Worm (Caenorhabditis elegans) whole organism, early embryonic: Measurements from ENCODE around the gene lpr-7.

Experiments used
- B0310.2 ChIP-seq: sonication (generic microtip); optimal IDR thresholded peaks from 2 replicates; lab custom pipeline; 2016; ENCODE audit warnings: mild to moderate bottlenecking, missing genetic modification characterization, missing compliant biosample characterization
- ceh-36 ChIP-seq: sonication (generic microtip); optimal IDR thresholded peaks from 2 replicates; lab custom pipeline; 2016; ENCODE audit warnings: missing genetic modification characterization, inconsistent platforms, missing compliant biosample characterization

ce11 chrX:637588-637987 lies 18.4 kb upstream of the lpr-7 start:
- TF ChIP-seq ceh-36 (tag; lab: Kevin White, UChicago) (no peak), B0310.2 (tag; lab: Kevin White, UChicago) (no peak)
